Worm (Caenorhabditis elegans) whole organism, young adult: ENCODE measurements around the gene E02H4.8.
A peak's percentile ranks its signal among the peaks of the same experiment; 100 is the strongest.

Experiments
- F23B12.7 ChIP-seq: sonication (generic microtip); optimal IDR thresholded peaks from 2 replicates; lab custom pipeline; 2017; ENCODE audit warnings: missing genetic modification characterization, mild to moderate bottlenecking, missing compliant biosample characterization, antibody characterized with exemption, moderate library complexity; ENCODE audit not compliant: insufficient read depth
- F57C9.4 ChIP-seq: sonication (generic microtip); optimal IDR thresholded peaks from 2 replicates; lab custom pipeline; 2017; ENCODE audit warnings: mild to moderate bottlenecking, missing genetic modification characterization, missing compliant biosample characterization
- K11D2.4 ChIP-seq: fragments of 200-800 bp; sonication (Bioruptor generic); IDR thresholded peaks from 2 replicates; pipeline ENCODE4 v1.3.6; 2022; ENCODE audit warnings: missing genetic modification reagents, missing genetic modification characterization, missing compliant biosample characterization
- Y53F4B.3 ChIP-seq: fragments of 200-800 bp; sonication (Bioruptor generic); IDR thresholded peaks from 2 replicates; pipeline ENCODE4 v1.3.6; 2022; ENCODE audit warnings: missing genetic modification reagents, missing genetic modification characterization, missing compliant biosample characterization
- ZK185.1 ChIP-seq: sonication (generic microtip); optimal IDR thresholded peaks from 2 replicates; lab custom pipeline; 2016; ENCODE audit warnings: mild to moderate bottlenecking, missing genetic modification characterization, missing compliant biosample characterization; ENCODE audit not compliant: poor library complexity, severe bottlenecking
- aptf-3 ChIP-seq: fragments of 200-800 bp; sonication (Bioruptor generic); IDR thresholded peaks from 2 replicates; pipeline ENCODE4 v1.3.6; 2022; ENCODE audit warnings: missing genetic modification characterization, missing compliant biosample characterization
- attf-5 ChIP-seq: fragments of 200-800 bp; sonication (Bioruptor generic); optimal IDR thresholded peaks from 2 replicates; lab custom pipeline; 2018; ENCODE audit warnings: mild to moderate bottlenecking, missing genetic modification characterization, missing compliant biosample characterization
- attf-6 ChIP-seq: fragments of 200-800 bp; sonication (Bioruptor generic); IDR thresholded peaks from 2 replicates; pipeline ENCODE4 v1.3.6; 2022; ENCODE audit warnings: missing genetic modification reagents, missing genetic modification characterization, missing compliant biosample characterization
- bed-1 ChIP-seq: fragments of 200-800 bp; sonication (Bioruptor generic); IDR thresholded peaks from 2 replicates; pipeline ENCODE4 v1.3.6; 2022; ENCODE audit warnings: missing genetic modification reagents, missing genetic modification characterization, missing compliant biosample characterization
- bed-2 ChIP-seq: fragments of 200-800 bp; sonication (Bioruptor generic); IDR thresholded peaks from 2 replicates; pipeline ENCODE4 v1.3.6; 2022; ENCODE audit warnings: missing genetic modification reagents, missing genetic modification characterization, missing compliant biosample characterization
- cebp-2 ChIP-seq: fragments of 200-800 bp; sonication (Bioruptor generic); IDR thresholded peaks from 2 replicates; pipeline ENCODE4 v1.3.6; 2022; ENCODE audit warnings: missing genetic modification characterization, missing compliant biosample characterization
- ceh-27 ChIP-seq: fragments of 200-800 bp; sonication (Bioruptor generic); optimal IDR thresholded peaks from 2 replicates; lab custom pipeline; 2018; ENCODE audit warnings: mild to moderate bottlenecking, missing genetic modification characterization, moderate library complexity, missing compliant biosample characterization
- chd-7 ChIP-seq: sonication (generic microtip); optimal IDR thresholded peaks from 2 replicates; lab custom pipeline; 2016; ENCODE audit warnings: mild to moderate bottlenecking, missing genetic modification characterization, moderate library complexity, missing compliant biosample characterization
- dox-1 ChIP-seq: fragments of 200-800 bp; sonication (Bioruptor generic); IDR thresholded peaks from 2 replicates; pipeline ENCODE4 v1.3.6; 2022; ENCODE audit warnings: missing genetic modification reagents, missing genetic modification characterization, missing compliant biosample characterization
- dpff-1 ChIP-seq: sonication (generic microtip); optimal IDR thresholded peaks from 2 replicates; lab custom pipeline; 2017; ENCODE audit warnings: mild to moderate bottlenecking, missing genetic modification characterization, missing compliant biosample characterization
- egl-44 ChIP-seq: fragments of 200-800 bp; sonication (Bioruptor generic); IDR thresholded peaks from 2 replicates; pipeline ENCODE4 v1.3.6; 2022; ENCODE audit warnings: missing genetic modification reagents, missing genetic modification characterization, missing compliant biosample characterization
- gei-17 ChIP-seq: fragments of 200-800 bp; sonication (Bioruptor generic); optimal IDR thresholded peaks from 2 replicates; lab custom pipeline; 2018; ENCODE audit warnings: mild to moderate bottlenecking, missing genetic modification characterization, missing compliant biosample characterization
- hmg-1.2 ChIP-seq: fragments of 200-800 bp; sonication (Bioruptor generic); IDR thresholded peaks from 2 replicates; pipeline ENCODE4 v1.3.6; 2022; ENCODE audit warnings: missing genetic modification reagents, missing genetic modification characterization, missing compliant biosample characterization
- hmg-20 ChIP-seq: fragments of 200-800 bp; sonication (Bioruptor generic); IDR thresholded peaks from 2 replicates; pipeline ENCODE4 v1.3.6; 2022; ENCODE audit warnings: missing genetic modification reagents, missing genetic modification characterization, missing compliant biosample characterization
- let-526 ChIP-seq: fragments of 200-800 bp; sonication (Bioruptor generic); IDR thresholded peaks from 2 replicates; pipeline ENCODE4 v1.3.6; 2022; ENCODE audit warnings: missing genetic modification reagents, missing genetic modification characterization, missing compliant biosample characterization
- let-607 ChIP-seq, 2 experiments: fragments of 200-800 bp in 1 of 2; sonication (Bioruptor generic) in 1 of 2; sonication (generic microtip) in 1 of 2; optimal IDR thresholded peaks; 2 replicates each; lab custom pipeline; 2016 to 2018; ENCODE audit warnings: mild to moderate bottlenecking in 2 of 2, missing compliant biosample characterization in 2 of 2, missing genetic modification characterization in 2 of 2, moderate library complexity in 2 of 2, missing genotype in 1 of 2
- lin-40 ChIP-seq: sonication (generic microtip); optimal IDR thresholded peaks from 2 replicates; lab custom pipeline; 2016; ENCODE audit warnings: missing genetic modification characterization, mild to moderate bottlenecking, missing compliant biosample characterization, missing genotype, missing genetic modification reagents
- lsl-1 ChIP-seq: fragments of 200-800 bp; sonication (Bioruptor generic); optimal IDR thresholded peaks from 2 replicates; lab custom pipeline; 2018; ENCODE audit warnings: mild to moderate bottlenecking, missing genetic modification characterization, moderate library complexity, missing compliant biosample characterization
- madf-10 ChIP-seq: sonication (generic microtip); optimal IDR thresholded peaks from 2 replicates; lab custom pipeline; 2016; ENCODE audit warnings: mild to moderate bottlenecking, missing genetic modification characterization, missing compliant biosample characterization
- madf-8 ChIP-seq: fragments of 200-800 bp; sonication (Bioruptor generic); conservative IDR thresholded peaks from 2 replicates; pipeline ENCODE4 v1.3.6; 2022; ENCODE audit warnings: missing genetic modification reagents, missing genetic modification characterization, missing compliant biosample characterization
- mes-4 ChIP-seq: sonication (generic microtip); optimal IDR thresholded peaks from 2 replicates; lab custom pipeline; 2016; ENCODE audit warnings: missing genotype, missing genetic modification characterization, missing compliant biosample characterization
- nhr-80 ChIP-seq: sonication (generic microtip); optimal IDR thresholded peaks from 2 replicates; lab custom pipeline; 2016; ENCODE audit warnings: missing genetic modification characterization, missing compliant biosample characterization
- nhr-90 ChIP-seq: sonication (generic microtip); optimal IDR thresholded peaks from 2 replicates; lab custom pipeline; 2016; ENCODE audit warnings: missing genotype, mild to moderate bottlenecking, missing genetic modification characterization, missing compliant biosample characterization
- pha-4 ChIP-seq: fragments of 150-350 bp; sonication (generic microtip); optimal IDR thresholded peaks from 2 replicates; lab custom pipeline; 2014; ENCODE audit warnings: missing biosample characterization, missing genetic modification reagents, missing genetic modification characterization
- rec-8 ChIP-seq, 2 experiments: sonication (generic microtip); optimal IDR thresholded peaks; 2 replicates each; lab custom pipeline; 2016; ENCODE audit warnings: mild to moderate bottlenecking in 2 of 2, missing genetic modification characterization in 2 of 2, missing genetic modification reagents in 2 of 2, missing genotype in 2 of 2, missing biosample characterization in 1 of 2, missing compliant biosample characterization in 1 of 2, moderate library complexity in 1 of 2
- rpc-1 ChIP-seq, 2 experiments: fragments of 150-350 bp in 1 of 2; sonication (generic microtip) in 1 of 2; optimal IDR thresholded peaks; 2 replicates each; lab custom pipeline; 2014 to 2018; ENCODE audit warnings: missing biosample characterization in 1 of 2, missing genetic modification characterization in 1 of 2, missing genetic modification reagents in 1 of 2, missing genotype in 1 of 2
- snpc-3.4 ChIP-seq: sonication (generic microtip); optimal IDR thresholded peaks from 2 replicates; lab custom pipeline; 2017; ENCODE audit warnings: missing genetic modification characterization, mild to moderate bottlenecking, missing compliant biosample characterization, antibody characterized with exemption, moderate library complexity, missing genotype, missing genetic modification reagents
- snpc-4 ChIP-seq, 5 experiments: fragments of 150-350 bp in 1 of 5; sonication (generic microtip) in 4 of 5; optimal IDR thresholded peaks; 2 replicates each; lab custom pipeline; 2014 to 2018; ENCODE audit warnings: missing genetic modification characterization in 5 of 5, missing biosample characterization in 3 of 5, antibody characterized with exemption in 2 of 5, mild to moderate bottlenecking in 2 of 5, missing compliant biosample characterization in 2 of 5, missing genotype in 2 of 5, moderate library complexity in 2 of 5, missing genetic modification reagents in 1 of 5
- tlf-1 ChIP-seq: fragments of 200-800 bp; sonication (Bioruptor generic); optimal IDR thresholded peaks from 2 replicates; lab custom pipeline; 2018; ENCODE audit warnings: mild to moderate bottlenecking, missing genetic modification characterization, missing compliant biosample characterization
- zim-3 ChIP-seq: sonication (generic microtip); optimal IDR thresholded peaks from 2 replicates; lab custom pipeline; 2017; ENCODE audit warnings: mild to moderate bottlenecking, missing genetic modification characterization, moderate library complexity, missing compliant biosample characterization
- ztf-22 ChIP-seq: fragments of 200-800 bp; sonication (Bioruptor generic); optimal IDR thresholded peaks from 2 replicates; lab custom pipeline; 2018; ENCODE audit warnings: mild to moderate bottlenecking, missing genetic modification characterization, moderate library complexity, missing compliant biosample characterization

The E02H4.8 gene

DNA sequence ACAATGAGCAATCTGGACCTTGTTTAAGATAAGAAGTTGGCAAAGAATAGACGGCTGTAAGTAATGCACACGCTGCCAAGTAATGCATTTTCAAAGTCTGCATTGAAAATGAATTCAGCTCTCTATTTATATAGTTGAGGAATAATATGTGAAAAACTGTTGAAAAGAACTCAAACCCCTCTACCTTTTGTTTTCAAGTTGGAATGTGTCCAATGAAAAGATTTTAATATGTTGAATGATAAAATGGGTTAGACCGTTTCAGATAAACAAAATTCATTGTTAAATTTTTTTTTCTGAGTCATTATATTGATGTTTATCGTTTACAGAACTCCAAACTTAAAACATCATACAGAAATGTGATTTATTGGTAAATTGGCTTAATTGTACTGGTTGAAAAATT is at the start of gene E02H4.8:
TSS of gene E02H4.8 (minus strand) at position 101 of the 400 bp plus-strand sequence.
- TF ChIP-seq chd-7 (tag; lab: Kevin White, UChicago) (no peak), attf-6 (GFP tag; lab: Robert Waterston, UW) (no peak), F57C9.4 (no peak), Y53F4B.3 (no peak), madf-8 (GFP tag; lab: Robert Waterston, UW) (no peak), dox-1 (GFP tag; lab: Robert Waterston, UW) (no peak), zim-3 (no peak), egl-44 (GFP tag; lab: Robert Waterston, UW) (no peak), rec-8 (tag; optimal IDR thresholded peaks at IDR 0.05; lab: Kevin White, UChicago) (no peak), tlf-1 (no peak), nhr-90 (no peak), cebp-2 (GFP tag; lab: Robert Waterston, UW) (no peak), pha-4 (no peak), aptf-3 (GFP tag; lab: Robert Waterston, UW) (no peak), hmg-20 (no peak), rpc-1 (optimal IDR thresholded peaks at IDR 0.05; lab: Kevin White, UChicago) (no peak), rpc-1 (tag; optimal IDR thresholded peaks at IDR 0.05; lab: Kevin White, UChicago) (no peak), bed-2 (GFP tag; lab: Robert Waterston, UW) (no peak), hmg-1.2 (GFP tag; lab: Robert Waterston, UW) (no peak), bed-1 (GFP tag; lab: Robert Waterston, UW) (no peak), lsl-1 (no peak)

DNA sequence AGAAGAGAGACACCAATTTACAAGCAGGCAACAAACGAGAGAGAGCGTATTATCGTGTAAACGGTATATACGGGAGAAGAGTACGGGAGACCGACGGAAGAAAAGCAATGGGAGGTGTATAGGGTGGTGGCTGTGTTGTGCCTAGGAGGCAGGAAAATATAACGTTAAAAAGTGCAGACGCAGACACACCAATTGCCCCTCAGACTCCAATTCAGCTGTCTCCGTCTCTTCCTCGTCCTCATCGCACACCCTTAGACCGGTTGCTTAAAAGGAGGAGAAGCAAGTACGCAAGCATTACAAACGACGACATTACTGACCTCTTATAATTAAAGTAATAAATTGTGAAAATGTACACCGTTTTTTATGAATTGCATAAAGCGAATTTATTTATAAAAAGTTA is 49.0 kb upstream of the E02H4.8 start:
- TF ChIP-seq let-607 (tag; optimal IDR thresholded peaks at IDR 0.05; lab: Kevin White, UChicago) (peak in 1 of 2 experiments; percentile 13), nhr-80 (tag; lab: Kevin White, UChicago) (peak; percentile 70), ztf-22 (GFP tag; lab: Kevin White, UChicago) (no peak), let-526 (GFP tag; lab: Robert Waterston, UW) (no peak), gei-17 (GFP tag; lab: Kevin White, UChicago) (peak; percentile 40), mes-4 (tag; lab: Kevin White, UChicago) (no peak), attf-5 (GFP tag; lab: Kevin White, UChicago) (peak; percentile 66), K11D2.4 (GFP tag; lab: Robert Waterston, UW) (0 out of 2 replicates have a peak, but pooled peaks have one; percentile 30), snpc-3.4 (tag; lab: Kevin White, UChicago) (peak; percentile 9), ceh-27 (peak; percentile 83), snpc-4 (GFP tag; optimal IDR thresholded peaks at IDR 0.05; lab: Kevin White, UChicago) (peak; percentile 7), snpc-4 (tag; optimal IDR thresholded peaks at IDR 0.05; lab: Kevin White, UChicago) (peak in 2 of 4 experiments; percentile 11 to 36), dpff-1 (tag; lab: Kevin White, UChicago) (no peak), F23B12.7 (tag; lab: Kevin White, UChicago) (peak; percentile 55), madf-10 (tag; lab: Kevin White, UChicago) (peak; percentile 46), ZK185.1 (peak; percentile 54), lin-40 (tag; lab: Kevin White, UChicago) (peak; percentile 81), hmg-1.2 (GFP tag; lab: Robert Waterston, UW) (peak; percentile 72)
- TF ChIP-seq, all 124 proteins: peak for 13
